Fruit fly (Drosophila melanogaster) Kc167 (cell line): ENCODE results near the gene CG13044.

ENCODE experiments used
- Myc ChIP-seq: fragments of >200 bp; optimal IDR thresholded peaks from 2 replicates; lab custom pipeline; 2017; ENCODE audit warnings: missing external identifiers
- Sin3A ChIP-seq: fragments of >200 bp; optimal IDR thresholded peaks from 2 replicates; lab custom pipeline; 2018; ENCODE audit warnings: missing external identifiers
- h ChIP-seq: fragments of >200 bp; optimal IDR thresholded peaks from 3 replicates; lab custom pipeline; 2018; ENCODE audit warnings: missing external identifiers
- insv ChIP-seq: fragments of >200 bp; optimal IDR thresholded peaks from 3 replicates; lab custom pipeline; 2018; ENCODE audit warnings: missing external identifiers
- psq ChIP-seq: fragments of >200 bp; optimal IDR thresholded peaks from 2 replicates; lab custom pipeline; 2017; ENCODE audit warnings: missing external identifiers
- ttk ChIP-seq: sonication (Bioruptor generic); optimal IDR thresholded peaks from 2 replicates; lab custom pipeline; 2017; ENCODE audit warnings: missing external identifiers

Gene CG13044

DNA sequence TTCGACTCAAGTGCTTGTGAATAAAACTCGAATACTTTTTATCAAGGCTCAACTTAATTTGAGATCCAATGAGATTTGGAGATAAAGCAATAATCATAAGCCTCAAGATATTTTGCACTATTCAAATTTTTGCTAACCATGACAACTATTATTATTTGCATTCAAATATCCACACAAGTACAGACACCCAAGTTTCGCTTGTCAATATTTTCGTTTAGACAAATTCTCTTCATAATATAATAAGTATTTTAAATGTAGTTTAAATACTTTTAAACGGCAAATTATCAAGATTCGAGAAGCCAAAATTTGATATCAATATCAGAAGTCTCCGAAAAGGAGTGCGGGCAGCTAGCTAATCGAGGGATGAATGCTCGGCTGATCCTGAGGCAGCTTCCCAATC, 26.5 kb upstream of the CG13044 start, which contains the start of gene CG33061:
Gene CG33061 (plus strand): TSS at position 301 of the 400 bp plus-strand sequence.
- TF ChIP-seq h (lab: Kevin White, UChicago) (no peak), ttk (lab: Kevin White, UChicago) (no peak), Myc (lab: Kevin White, UChicago) (no peak), Sin3A (no peak), psq (lab: Kevin White, UChicago) (no peak), insv (lab: Kevin White, UChicago) (no peak)

DNA sequence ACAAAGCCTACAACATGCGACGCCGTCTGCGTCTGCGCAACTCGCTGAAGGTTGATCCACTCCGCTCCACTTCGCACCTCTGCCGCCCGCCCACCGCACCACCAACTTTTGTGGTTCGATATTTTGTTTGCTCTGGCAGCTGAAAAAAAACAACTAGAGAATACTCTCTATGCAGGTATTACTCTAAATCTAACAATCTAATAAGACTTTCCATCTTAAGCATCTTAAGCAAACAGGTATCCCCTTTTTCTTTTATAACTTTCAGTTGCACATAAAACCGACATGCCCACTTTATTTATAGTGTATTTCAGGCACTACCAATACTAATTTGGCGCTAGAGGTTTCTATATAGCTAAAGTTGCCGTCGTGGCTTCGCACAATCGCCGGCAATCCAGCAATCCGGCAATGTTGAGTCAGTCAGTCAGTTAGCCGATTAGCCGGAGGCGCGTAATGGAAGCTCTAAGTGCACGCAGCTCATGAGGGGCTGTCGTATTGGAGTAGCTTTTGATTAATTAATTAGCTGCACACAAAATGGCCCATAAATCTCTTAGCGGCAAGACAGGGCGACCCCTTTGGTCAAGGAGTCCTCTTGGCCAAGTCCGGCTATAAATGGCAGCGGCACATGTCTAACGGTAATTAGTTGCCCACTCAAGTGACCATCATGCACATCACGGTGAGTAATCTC, 25.4 kb upstream of the CG13044 start, which contains the start of gene CG13058:
Gene CG13058 (plus strand): TSS at position 635 of the 685 bp plus-strand sequence.
- TF ChIP-seq Myc (lab: Kevin White, UChicago): no peak
- no peak for TF ChIP-seq psq (lab: Kevin White, UChicago)
- no peak for TF ChIP-seq ttk (lab: Kevin White, UChicago)
- no peak for TF ChIP-seq insv (lab: Kevin White, UChicago)
- TF ChIP-seq h (lab: Kevin White, UChicago): no peak
- no peak for TF ChIP-seq Sin3A

DNA sequence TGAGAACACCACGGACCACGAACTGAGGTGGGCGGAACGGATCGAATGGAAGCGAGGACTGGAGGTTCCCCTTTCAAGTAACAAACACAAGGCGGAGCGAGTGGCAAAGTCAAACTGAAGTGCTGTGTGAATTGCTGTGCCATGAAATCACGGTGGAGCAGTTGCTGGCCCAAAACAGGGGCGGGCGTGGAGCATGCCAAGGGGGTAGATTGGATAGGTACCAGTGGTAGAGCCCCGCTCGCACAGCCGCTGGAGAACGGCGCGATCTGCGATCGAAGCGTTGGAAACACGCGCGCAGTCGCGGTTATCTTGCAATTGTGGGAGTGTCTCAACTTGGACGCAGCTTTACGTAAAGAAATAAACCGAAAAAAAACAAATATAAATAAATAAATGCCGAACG, 24.8 kb upstream of the CG13044 start, which contains the start of gene CG13038:
Gene CG13038 (minus strand): TSS at position 118 of the 400 bp plus-strand sequence.
- TF ChIP-seq psq (lab: Kevin White, UChicago) (no peak), ttk (lab: Kevin White, UChicago) (no peak), Sin3A (no peak), Myc (lab: Kevin White, UChicago) (no peak), h (lab: Kevin White, UChicago) (no peak), insv (lab: Kevin White, UChicago) (no peak)

DNA sequence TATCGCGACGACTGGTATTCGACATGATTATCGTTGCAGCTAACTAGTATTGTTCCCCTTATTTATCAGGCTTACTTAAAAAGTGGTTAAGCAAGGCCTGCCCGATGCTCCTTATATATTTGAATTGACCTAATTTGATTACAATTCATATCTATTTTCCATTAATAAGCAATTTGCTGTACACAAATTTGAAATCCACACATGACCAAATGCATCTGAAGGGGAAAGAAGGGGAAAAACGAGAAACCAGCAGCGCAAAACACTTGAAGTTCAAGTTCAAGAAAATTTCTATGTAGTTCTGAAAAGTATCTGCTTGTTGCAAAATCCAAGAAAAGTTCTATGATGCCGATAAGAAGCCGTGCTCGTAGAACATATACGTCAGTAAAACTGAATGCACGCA, 23.7 kb upstream of the CG13044 start, which contains the start of the genes CG13040 and CG13039:
Gene CG13040 (minus strand): TSS at position 101 of the 400 bp plus-strand sequence.
Gene CG13039 (minus strand): TSS at position 106 of the 400 bp plus-strand sequence.
- no peak for TF ChIP-seq psq (lab: Kevin White, UChicago)
- TF ChIP-seq h (lab: Kevin White, UChicago): no peak
- TF ChIP-seq insv (lab: Kevin White, UChicago): no peak
- TF ChIP-seq Myc (lab: Kevin White, UChicago): no peak
- TF ChIP-seq ttk (lab: Kevin White, UChicago): no peak
- no peak for TF ChIP-seq Sin3A

DNA sequence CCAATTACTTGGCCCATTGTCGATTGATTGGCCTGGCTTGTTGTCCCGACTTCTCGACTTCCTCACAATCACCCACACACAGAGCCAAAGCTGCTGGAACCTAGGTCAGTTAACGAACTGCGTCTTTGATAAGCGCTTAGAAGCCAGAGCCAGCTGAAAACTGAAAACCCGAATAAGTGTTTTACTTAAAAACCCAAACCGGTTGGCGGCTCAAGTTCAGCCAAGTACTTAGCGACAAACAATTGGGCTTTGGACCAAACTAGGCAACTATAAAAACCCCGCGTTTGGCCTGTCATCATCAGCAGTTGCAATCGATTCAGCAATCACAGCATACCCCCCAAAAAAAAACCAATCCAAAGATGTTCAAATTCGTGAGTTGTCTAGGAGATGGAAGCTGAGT, 20.4 kb upstream of the CG13044 start, which contains the start of gene CG13059:
Gene CG13059 (plus strand): TSS at position 301 of the 400 bp plus-strand sequence.
- TF ChIP-seq Sin3A (no peak), ttk (lab: Kevin White, UChicago) (no peak)

DNA sequence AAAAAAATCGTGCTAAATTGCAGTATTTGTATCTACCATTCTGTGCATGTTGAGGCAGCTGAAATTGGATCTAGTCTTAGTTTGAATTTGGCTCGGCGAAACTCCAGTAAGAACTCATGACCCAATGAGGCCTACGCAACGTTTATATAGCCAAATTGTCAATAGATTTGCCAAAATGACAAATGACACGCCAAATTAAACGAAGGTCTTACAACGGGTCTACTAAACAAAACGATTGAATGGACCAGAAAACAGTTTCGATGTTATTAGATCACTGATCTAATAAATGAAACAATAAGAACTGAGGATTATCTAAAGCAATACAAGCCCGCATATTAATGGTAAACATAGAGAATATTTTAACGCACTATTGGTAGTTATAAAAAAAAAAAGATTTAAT, 18.2 kb upstream of the CG13044 start, which contains the start of gene CG42718:
Gene CG42718 (minus strand): TSS at position 101 of the 400 bp plus-strand sequence.
- TF ChIP-seq Myc (lab: Kevin White, UChicago) (no peak), insv (lab: Kevin White, UChicago) (no peak), Sin3A (no peak), psq (lab: Kevin White, UChicago) (no peak), ttk (lab: Kevin White, UChicago) (no peak), h (lab: Kevin White, UChicago) (no peak)

DNA sequence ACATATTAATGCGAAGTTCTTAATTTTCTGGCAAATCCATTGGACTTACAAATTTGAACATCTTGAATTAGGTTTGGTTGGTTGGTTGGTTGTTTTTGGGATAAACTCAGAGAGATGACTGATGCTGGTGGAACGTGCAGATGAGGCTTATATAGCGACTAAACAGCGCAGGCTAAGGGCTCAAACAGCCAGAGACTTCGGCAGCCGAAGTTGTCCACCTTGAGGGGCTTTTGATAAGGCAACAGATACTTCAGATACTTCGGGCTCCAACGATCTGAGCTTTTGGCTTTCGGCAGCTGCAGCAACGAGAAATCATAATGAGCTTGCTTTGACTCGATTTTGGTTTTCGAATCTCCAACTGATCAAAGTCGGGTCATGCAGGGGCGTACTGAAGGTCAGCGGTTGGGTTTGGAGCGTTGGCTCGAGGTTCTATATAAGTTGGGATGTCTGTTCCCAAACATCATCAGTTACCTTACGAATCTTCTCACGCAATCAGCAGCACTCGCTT, 16.5 kb upstream of the CG13044 start, which contains the start of the genes CG13041 and CG13060:
Gene CG13041 (minus strand): TSS at position 128 of the 508 bp plus-strand sequence.
Gene CG13060 (plus strand): TSS at position 458 of the 508 bp plus-strand sequence.
- TF ChIP-seq h (lab: Kevin White, UChicago) (no peak), psq (lab: Kevin White, UChicago) (no peak), insv (lab: Kevin White, UChicago) (no peak), Myc (lab: Kevin White, UChicago) (no peak), ttk (lab: Kevin White, UChicago) (no peak), Sin3A (no peak)

DNA sequence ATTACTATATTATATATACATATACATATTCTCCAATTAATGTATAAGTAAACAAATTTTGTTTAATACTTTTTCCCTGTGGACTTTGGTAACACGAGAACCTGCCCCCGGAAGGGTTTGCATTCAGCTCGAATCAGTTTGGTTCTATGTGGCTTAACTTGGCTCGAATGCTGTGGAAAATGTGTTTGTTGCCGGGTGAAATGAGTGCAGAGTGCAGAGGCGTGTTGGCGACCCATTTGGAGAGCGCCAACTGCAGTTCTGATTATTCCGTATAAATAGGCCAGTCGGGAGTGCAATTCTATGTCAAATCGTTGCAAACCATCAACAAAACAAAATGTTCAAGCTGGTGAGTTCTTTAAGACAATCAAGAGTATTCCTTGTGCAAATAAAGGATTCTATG, 14.7 kb upstream of the CG13044 start, which contains the start of gene Nplp3:
Gene Nplp3 (plus strand): TSS at position 301 of the 400 bp plus-strand sequence.
- TF ChIP-seq psq (lab: Kevin White, UChicago) (no peak), Myc (lab: Kevin White, UChicago) (no peak), Sin3A (no peak), ttk (lab: Kevin White, UChicago) (no peak), h (lab: Kevin White, UChicago) (no peak), insv (lab: Kevin White, UChicago) (no peak)

DNA sequence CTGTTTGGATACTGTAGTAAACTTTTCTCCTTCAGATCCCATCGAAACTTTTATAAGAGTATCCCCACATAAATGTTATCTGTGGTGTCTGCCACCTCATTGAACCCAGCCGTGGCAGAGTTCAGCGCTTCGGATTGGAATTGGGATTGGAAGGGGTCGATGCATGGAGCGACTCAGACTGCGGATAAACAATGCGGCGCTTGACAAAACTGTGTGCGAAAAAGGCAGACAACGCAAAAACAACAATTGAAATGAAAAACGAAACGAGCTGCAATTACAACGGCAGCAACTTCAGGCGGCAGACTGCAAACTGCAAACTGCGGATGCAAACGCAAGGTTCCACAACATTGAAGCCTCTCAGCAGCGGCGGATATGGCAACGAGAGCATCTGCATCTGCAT, 11.0 kb upstream of the CG13044 start, which contains the start of gene CG13062:
Gene CG13062 (plus strand): TSS at position 301 of the 400 bp plus-strand sequence.
- TF ChIP-seq Myc (lab: Kevin White, UChicago): no peak

DNA sequence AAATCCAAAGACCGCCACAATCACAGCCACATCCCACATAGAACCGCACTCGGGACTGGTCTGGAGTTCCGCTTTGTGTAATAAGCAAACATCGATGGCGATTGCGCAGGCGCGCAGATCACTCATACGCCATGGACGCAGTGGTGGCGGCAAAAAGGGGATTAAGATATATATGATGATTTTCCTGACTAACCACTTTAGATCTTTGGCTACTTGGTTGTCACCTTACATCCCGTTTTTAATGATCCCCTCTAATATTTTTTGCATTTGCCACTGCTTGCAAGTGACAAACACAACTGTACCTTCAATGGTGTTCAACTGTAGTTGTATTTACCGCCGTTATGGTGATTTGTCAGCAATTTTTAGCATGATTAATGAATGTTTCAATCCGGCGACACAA, 7.0 kb upstream of the CG13044 start:
- TF ChIP-seq ttk (lab: Kevin White, UChicago): no peak
- TF ChIP-seq insv (lab: Kevin White, UChicago): no peak
- TF ChIP-seq h (lab: Kevin White, UChicago): no peak
- TF ChIP-seq psq (lab: Kevin White, UChicago): no peak
- no peak for TF ChIP-seq Myc (lab: Kevin White, UChicago)
- TF ChIP-seq Sin3A: no peak

DNA sequence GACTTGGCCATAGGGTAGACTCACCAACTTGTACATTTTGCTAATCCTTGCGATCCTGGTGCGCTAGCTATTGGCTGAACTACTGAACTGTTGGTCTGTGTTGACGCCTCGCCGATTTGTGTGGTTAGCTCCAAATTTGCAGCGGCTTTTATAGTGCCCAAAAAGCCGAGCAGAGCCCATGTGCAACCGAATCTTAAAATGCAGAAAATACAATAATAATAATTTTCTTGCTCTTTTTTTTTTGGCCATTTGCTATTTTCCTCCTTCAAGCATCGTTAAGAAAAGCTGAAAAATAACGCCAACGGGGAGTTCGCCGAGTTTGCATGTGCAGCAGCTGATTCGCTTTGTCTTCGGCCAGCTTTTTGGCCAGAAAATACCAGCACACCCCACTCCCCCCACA, 5.4 kb upstream of the CG13044 start, which contains the start of gene CG13042:
Gene CG13042 (minus strand): TSS at position 101 of the 400 bp plus-strand sequence.
- no peak for TF ChIP-seq insv (lab: Kevin White, UChicago)
- TF ChIP-seq h (lab: Kevin White, UChicago): no peak
- no peak for TF ChIP-seq Myc (lab: Kevin White, UChicago)
- no peak for TF ChIP-seq ttk (lab: Kevin White, UChicago)
- no peak for TF ChIP-seq Sin3A
- TF ChIP-seq psq (lab: Kevin White, UChicago): no peak
